Fruit fly (Drosophila melanogaster): ENCODE data around the gene CG15517.

Gene CG15517

DNA sequence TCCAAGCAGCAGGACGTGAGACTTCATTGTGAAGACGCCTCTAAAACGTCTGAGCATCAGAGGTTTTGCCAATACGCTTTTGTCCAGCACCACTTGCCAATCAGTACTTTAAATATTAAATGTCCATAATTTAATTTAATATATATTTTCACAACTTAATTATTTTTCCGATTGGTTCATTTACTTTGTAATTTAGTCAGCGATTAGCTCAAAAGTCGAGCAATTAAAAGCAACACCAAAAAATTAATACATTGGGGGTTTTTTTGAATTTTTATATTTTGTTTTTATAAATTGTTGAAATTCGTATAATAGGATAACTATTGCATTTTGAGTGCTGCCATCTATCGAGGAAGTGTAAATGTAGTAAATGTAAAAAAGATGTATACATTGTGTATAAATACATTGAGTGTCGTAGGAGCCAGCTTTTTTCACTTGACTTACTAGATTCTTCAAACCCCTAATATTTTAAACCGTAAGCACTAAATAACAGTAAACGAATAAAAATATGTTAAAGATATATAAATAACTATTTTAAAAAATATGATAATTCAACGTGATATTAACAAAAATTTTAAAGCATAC lies at the start of gene CG15517:
CG15517 (minus strand) TSS at position 51 of the 582 bp plus-strand sequence.
- no peak for TF ChIP-seq CG6163 (GFP tag; IDR thresholded peaks at IDR 0.05)
- TF ChIP-seq fkh (GFP tag; optimal IDR thresholded peaks at IDR 0.05) = peak; percentile 30
- no peak for TF ChIP-seq salr (GFP tag; optimal IDR thresholded peaks at IDR 0.05)
- no peak for TF ChIP-seq CG34406 (GFP tag; optimal IDR thresholded peaks at IDR 0.05)
- no peak for TF ChIP-seq acj6 (GFP tag; optimal IDR thresholded peaks at IDR 0.05)
- no peak for TF ChIP-seq CG7368 (GFP tag; optimal IDR thresholded peaks at IDR 0.05)
- no peak for TF ChIP-seq Smox (GFP tag; optimal IDR thresholded peaks at IDR 0.05)
- TF ChIP-seq CG6276 (GFP tag; optimal IDR thresholded peaks at IDR 0.05) = no peak
- peak; percentile 2 for TF ChIP-seq Hr39 (GFP tag; optimal IDR thresholded peaks at IDR 0.05)
- TF ChIP-seq achi (GFP tag; optimal IDR thresholded peaks at IDR 0.05) = no peak
- TF ChIP-seq Sox14 (GFP tag; optimal IDR thresholded peaks at IDR 0.05) = no peak
- no peak for TF ChIP-seq Met (GFP tag; optimal IDR thresholded peaks at IDR 0.05)
- TF ChIP-seq CG10631 (GFP tag; optimal IDR thresholded peaks at IDR 0.05) = no peak
- peak; percentile 11 for TF ChIP-seq cyc (GFP tag; optimal IDR thresholded peaks at IDR 0.05)
- TF ChIP-seq Eip78C (GFP tag) = peak; percentile 60
- TF ChIP-seq CG11902 (GFP tag; optimal IDR thresholded peaks at IDR 0.05) = no peak
- TF ChIP-seq CG10669 (GFP tag; optimal IDR thresholded peaks at IDR 0.05) = no peak
- TF ChIP-seq topi (GFP tag; optimal IDR thresholded peaks at IDR 0.05) = no peak
- no peak for TF ChIP-seq CG6792 (GFP tag; optimal IDR thresholded peaks at IDR 0.05)
- no peak for TF ChIP-seq svp (GFP tag)
- no peak for TF ChIP-seq CG16779 (tag; optimal IDR thresholded peaks at IDR 0.05)
- TF ChIP-seq CG3032 (tag; optimal IDR thresholded peaks at IDR 0.05) = no peak
- no peak for TF ChIP-seq eg (GFP tag; IDR thresholded peaks at IDR 0.05)
- TF ChIP-seq CG8119 (GFP tag; IDR thresholded peaks at IDR 0.05) = no peak

dm6 chr3R:29935756-29936155 lies 32.1 kb upstream of the CG15517 start, which contains the start of the genes eIF2Balpha and Vps13B:
Gene eIF2Balpha, minus strand, starts transcription at chr3R:29935888.
Gene Vps13B, plus strand, starts transcription at chr3R:29935978.
- TF ChIP-seq svp (GFP tag) (no peak), CG11762 (GFP tag; optimal IDR thresholded peaks at IDR 0.05; ENCODE audit: insufficient read depth) (no peak), Smox (GFP tag; optimal IDR thresholded peaks at IDR 0.05) (no peak), CG10669 (GFP tag; optimal IDR thresholded peaks at IDR 0.05) (no peak), fkh (GFP tag; optimal IDR thresholded peaks at IDR 0.05) (no peak), CG11294 (GFP tag; IDR thresholded peaks at IDR 0.05) (no peak), CG10631 (GFP tag; optimal IDR thresholded peaks at IDR 0.05) (no peak), CG8632 (GFP tag; optimal IDR thresholded peaks at IDR 0.05) (no peak), Sox102F (GFP tag; optimal IDR thresholded peaks at IDR 0.05) (no peak), Sox14 (GFP tag; optimal IDR thresholded peaks at IDR 0.05) (no peak), Blimp-1 (GFP tag; optimal IDR thresholded peaks at IDR 0.05) (no peak), ss (GFP tag; optimal IDR thresholded peaks at IDR 0.05) (no peak), CG1621 (tag; optimal IDR thresholded peaks at IDR 0.05) (no peak), Gug (GFP tag; IDR thresholded peaks at IDR 0.05) (no peak), vri (GFP tag; optimal IDR thresholded peaks at IDR 0.05) (no peak), Eip75B (GFP tag; optimal IDR thresholded peaks at IDR 0.05) (no peak), CG6276 (GFP tag; optimal IDR thresholded peaks at IDR 0.05) (no peak), fd59A (GFP tag; optimal IDR thresholded peaks at IDR 0.05) (no peak), CG9139 (GFP tag; optimal IDR thresholded peaks at IDR 0.05) (no peak), fd85E (GFP tag; optimal IDR thresholded peaks at IDR 0.05) (no peak)

dm6 chr3R:29933007-29933464 lies 29.4 kb upstream of the CG15517 start, which contains the start of the genes Cog7, CG42557 and CG42558:
Gene Cog7, minus strand, starts transcription at chr3R:29933057.
Gene CG42557, plus strand, starts transcription at chr3R:29933287.
Gene CG42558, plus strand, starts transcription at chr3R:29933287.
- TF ChIP-seq CG11294 (GFP tag; IDR thresholded peaks at IDR 0.05) (no peak), Hr39 (GFP tag; optimal IDR thresholded peaks at IDR 0.05) (no peak), CG11902 (GFP tag; optimal IDR thresholded peaks at IDR 0.05) (no peak), Hr38 (GFP tag; optimal IDR thresholded peaks at IDR 0.05) (no peak), pdm3 (GFP tag; optimal IDR thresholded peaks at IDR 0.05) (no peak), Eip78C (GFP tag) (no peak), Eip75B (GFP tag; optimal IDR thresholded peaks at IDR 0.05) (no peak), ss (GFP tag; optimal IDR thresholded peaks at IDR 0.05) (no peak), lz (GFP tag; optimal IDR thresholded peaks at IDR 0.05) (no peak), Sox14 (GFP tag; optimal IDR thresholded peaks at IDR 0.05) (no peak), CG6854 (GFP tag; optimal IDR thresholded peaks at IDR 0.05) (no peak), CG1621 (tag; optimal IDR thresholded peaks at IDR 0.05) (no peak)
